Worm (Caenorhabditis elegans) whole organism, late embryonic: ENCODE measurements around the gene lido-11.

Source experiments
- C08G9.2 ChIP-seq: sonication (generic microtip); optimal IDR thresholded peaks from 2 replicates; lab custom pipeline; 2016; ENCODE audit warnings: mild to moderate bottlenecking, missing genetic modification characterization, moderate library complexity, missing compliant biosample characterization
- K02D7.2 ChIP-seq: sonication (generic microtip); optimal IDR thresholded peaks from 2 replicates; lab custom pipeline; 2017; ENCODE audit warnings: mild to moderate bottlenecking, missing genetic modification characterization, missing compliant biosample characterization
- T23F11.4 ChIP-seq: fragments of 200-800 bp; sonication (Bioruptor generic); optimal IDR thresholded peaks from 2 replicates; lab custom pipeline; 2018; ENCODE audit warnings: mild to moderate bottlenecking, missing genetic modification characterization, missing compliant biosample characterization
- Y22D7AL.16 ChIP-seq: sonication (generic microtip); optimal IDR thresholded peaks from 2 replicates; lab custom pipeline; 2016; ENCODE audit warnings: missing genetic modification characterization, missing compliant biosample characterization
- ceh-14 ChIP-seq: sonication (generic microtip); optimal IDR thresholded peaks from 2 replicates; lab custom pipeline; 2016; ENCODE audit warnings: missing genotype, missing genetic modification characterization, missing compliant biosample characterization
- ceh-19 ChIP-seq: fragments of 200-800 bp; sonication (Bioruptor generic); optimal IDR thresholded peaks from 2 replicates; lab custom pipeline; 2018; ENCODE audit warnings: mild to moderate bottlenecking, missing genetic modification characterization, missing compliant biosample characterization
- ceh-2 ChIP-seq: sonication (generic microtip); optimal IDR thresholded peaks from 2 replicates; lab custom pipeline; 2016; ENCODE audit warnings: missing genotype, missing genetic modification characterization, missing compliant biosample characterization
- ceh-22 ChIP-seq: sonication (generic microtip); optimal IDR thresholded peaks from 2 replicates; lab custom pipeline; 2017; ENCODE audit warnings: missing biosample characterization, missing genetic modification characterization
- ceh-24 ChIP-seq: sonication (generic microtip); optimal IDR thresholded peaks from 2 replicates; lab custom pipeline; 2016; ENCODE audit warnings: mild to moderate bottlenecking, missing genetic modification characterization, missing compliant biosample characterization
- ceh-30 ChIP-seq: fragments of 150-350 bp; optimal IDR thresholded peaks from 2 replicates; lab custom pipeline; 2014; ENCODE audit warnings: missing biosample characterization, missing genetic modification characterization
- ceh-31 ChIP-seq: sonication (generic microtip); optimal IDR thresholded peaks from 2 replicates; lab custom pipeline; 2016; ENCODE audit warnings: missing genetic modification characterization, missing compliant biosample characterization
- ceh-34 ChIP-seq: sonication (generic microtip); optimal IDR thresholded peaks from 2 replicates; lab custom pipeline; 2016; ENCODE audit warnings: mild to moderate bottlenecking, missing genetic modification characterization, missing compliant biosample characterization
- ceh-45 ChIP-seq: fragments of 200-800 bp; sonication (Bioruptor generic); IDR thresholded peaks from 2 replicates; pipeline ENCODE4 v1.3.6; 2022; ENCODE audit warnings: missing genetic modification reagents, missing genetic modification characterization, missing compliant biosample characterization
- ceh-48 ChIP-seq: sonication (generic microtip); optimal IDR thresholded peaks from 2 replicates; lab custom pipeline; 2016; ENCODE audit warnings: missing genetic modification characterization, inconsistent platforms, missing compliant biosample characterization
- ceh-9 ChIP-seq: sonication (generic microtip); optimal IDR thresholded peaks from 2 replicates; lab custom pipeline; 2016; ENCODE audit warnings: mild to moderate bottlenecking, missing genetic modification characterization, inconsistent platforms, missing compliant biosample characterization
- che-1 ChIP-seq: sonication (generic microtip); optimal IDR thresholded peaks from 2 replicates; lab custom pipeline; 2016; ENCODE audit warnings: mild to moderate bottlenecking, missing genetic modification characterization, missing compliant biosample characterization
- dmd-4 ChIP-seq: sonication (generic microtip); optimal IDR thresholded peaks from 2 replicates; lab custom pipeline; 2016; ENCODE audit warnings: borderline replicate concordance, missing genetic modification characterization, missing compliant biosample characterization
- dve-1 ChIP-seq: sonication (generic microtip); optimal IDR thresholded peaks from 2 replicates; lab custom pipeline; 2017; ENCODE audit warnings: antibody characterized with exemption, mild to moderate bottlenecking, missing genetic modification characterization, missing compliant biosample characterization
- elt-2 ChIP-seq: sonication (generic microtip); optimal IDR thresholded peaks from 2 replicates; lab custom pipeline; 2016; ENCODE audit warnings: missing genetic modification reagents, missing genetic modification characterization, missing compliant biosample characterization
- elt-4 ChIP-seq: sonication (generic microtip); optimal IDR thresholded peaks from 2 replicates; lab custom pipeline; 2016; ENCODE audit warnings: missing genetic modification characterization, missing compliant biosample characterization
- ets-4 ChIP-seq: sonication (generic microtip); optimal IDR thresholded peaks from 2 replicates; lab custom pipeline; 2016; ENCODE audit warnings: missing genetic modification characterization, missing compliant biosample characterization
- fax-1 ChIP-seq: sonication (generic microtip); optimal IDR thresholded peaks from 2 replicates; lab custom pipeline; 2016; ENCODE audit warnings: missing genotype, missing genetic modification characterization, missing compliant biosample characterization
- fkh-10 ChIP-seq: fragments of 150-350 bp; optimal IDR thresholded peaks from 2 replicates; lab custom pipeline; 2014; ENCODE audit warnings: missing biosample characterization, missing genetic modification reagents, missing genetic modification characterization
- fkh-6 ChIP-seq: sonication (generic microtip); optimal IDR thresholded peaks from 2 replicates; lab custom pipeline; 2016; ENCODE audit warnings: missing genetic modification characterization, missing compliant biosample characterization
- hlh-13 ChIP-seq: fragments of 200-800 bp; sonication (Bioruptor generic); optimal IDR thresholded peaks from 2 replicates; lab custom pipeline; 2018; ENCODE audit warnings: mild to moderate bottlenecking, missing genetic modification characterization, missing compliant biosample characterization
- hlh-15 ChIP-seq: sonication (generic microtip); optimal IDR thresholded peaks from 2 replicates; lab custom pipeline; 2016; ENCODE audit warnings: missing genetic modification characterization, missing compliant biosample characterization
- hlh-30 ChIP-seq: sonication (generic microtip); optimal IDR thresholded peaks from 2 replicates; lab custom pipeline; 2017; ENCODE audit warnings: antibody characterized with exemption, missing genetic modification characterization, missing compliant biosample characterization; ENCODE audit not compliant: insufficient read depth
- madf-2 ChIP-seq: sonication (generic microtip); optimal IDR thresholded peaks from 2 replicates; lab custom pipeline; 2017; ENCODE audit warnings: missing genetic modification characterization, missing compliant biosample characterization
- nhr-11 ChIP-seq: fragments of 150-350 bp; optimal IDR thresholded peaks from 2 replicates; lab custom pipeline; 2014; ENCODE audit warnings: missing biosample characterization, missing genetic modification characterization
- nhr-232 ChIP-seq: sonication (generic microtip); optimal IDR thresholded peaks from 2 replicates; lab custom pipeline; 2016; ENCODE audit warnings: missing genetic modification characterization, missing compliant biosample characterization
- npax-4 ChIP-seq: sonication (generic microtip); optimal IDR thresholded peaks from 2 replicates; lab custom pipeline; 2016; ENCODE audit warnings: missing genetic modification characterization, missing compliant biosample characterization
- pag-3 ChIP-seq: sonication (generic microtip); optimal IDR thresholded peaks from 2 replicates; lab custom pipeline; 2016; ENCODE audit warnings: missing compliant biosample characterization, missing genetic modification characterization, borderline replicate concordance
- pax-1 ChIP-seq: fragments of 150-350 bp; optimal IDR thresholded peaks from 2 replicates; lab custom pipeline; 2014; ENCODE audit warnings: missing biosample characterization, missing genetic modification characterization
- pha-4 ChIP-seq: fragments of 150-350 bp; optimal IDR thresholded peaks from 2 replicates; lab custom pipeline; 2018; ENCODE audit warnings: missing biosample characterization, missing genetic modification reagents, missing genetic modification characterization
- pqm-1 ChIP-seq: sonication (generic microtip); optimal IDR thresholded peaks from 2 replicates; lab custom pipeline; 2016; ENCODE audit warnings: missing genetic modification characterization, missing compliant biosample characterization
- pros-1 ChIP-seq: fragments of 150-350 bp; optimal IDR thresholded peaks from 2 replicates; lab custom pipeline; 2014; ENCODE audit warnings: missing biosample characterization, missing genetic modification reagents, missing genetic modification characterization
- ref-2 ChIP-seq: sonication (generic microtip); optimal IDR thresholded peaks from 2 replicates; lab custom pipeline; 2016; ENCODE audit warnings: missing genetic modification characterization, missing compliant biosample characterization
- rnt-1 ChIP-seq: sonication (generic microtip); optimal IDR thresholded peaks from 2 replicates; lab custom pipeline; 2016; ENCODE audit warnings: missing genetic modification characterization, missing compliant biosample characterization
- sdc-2 ChIP-seq: sonication (generic microtip); optimal IDR thresholded peaks from 2 replicates; lab custom pipeline; 2016; ENCODE audit warnings: missing genotype, missing genetic modification characterization, missing compliant biosample characterization
- sox-2 ChIP-seq: fragments of 200-800 bp; sonication (Bioruptor generic); IDR thresholded peaks from 2 replicates; pipeline ENCODE4 v1.3.6; 2022; ENCODE audit warnings: missing genetic modification reagents, missing genetic modification characterization, missing compliant biosample characterization
- sox-4 ChIP-seq: sonication (generic microtip); optimal IDR thresholded peaks from 2 replicates; lab custom pipeline; 2017; ENCODE audit warnings: mild to moderate bottlenecking, missing genetic modification characterization, inconsistent platforms, missing compliant biosample characterization
- syd-9 ChIP-seq: sonication (generic microtip); optimal IDR thresholded peaks from 2 replicates; lab custom pipeline; 2016; ENCODE audit warnings: mild to moderate bottlenecking, missing genetic modification characterization, moderate library complexity, missing compliant biosample characterization
- tbx-2 ChIP-seq: sonication (generic microtip); optimal IDR thresholded peaks from 2 replicates; lab custom pipeline; 2016; ENCODE audit warnings: missing genetic modification characterization, missing compliant biosample characterization
- tbx-7 ChIP-seq: sonication (generic microtip); optimal IDR thresholded peaks from 2 replicates; lab custom pipeline; 2016; ENCODE audit warnings: missing genotype, missing genetic modification characterization, missing compliant biosample characterization
- ttx-3 ChIP-seq: sonication (generic microtip); optimal IDR thresholded peaks from 2 replicates; lab custom pipeline; 2016; ENCODE audit warnings: missing genetic modification reagents, missing genetic modification characterization, missing compliant biosample characterization
- unc-3 ChIP-seq, 2 experiments: fragments of 200-800 bp in 1 of 2; sonication (Bioruptor generic) in 1 of 2; sonication (generic microtip) in 1 of 2; conservative IDR thresholded peaks in 1 of 2; optimal IDR thresholded peaks in 1 of 2; 2 replicates each; pipeline versions ENCODE4 v1.3.6 to Lab custom; 2016 to 2022; ENCODE audit warnings: missing compliant biosample characterization in 2 of 2, missing genetic modification characterization in 2 of 2, missing genetic modification reagents in 1 of 2
- unc-42 ChIP-seq: sonication (generic microtip); optimal IDR thresholded peaks from 2 replicates; lab custom pipeline; 2016; ENCODE audit warnings: missing genotype, missing genetic modification characterization, missing compliant biosample characterization
- zip-5 ChIP-seq: sonication (generic microtip); optimal IDR thresholded peaks from 2 replicates; lab custom pipeline; 2016; ENCODE audit warnings: missing genetic modification characterization, missing compliant biosample characterization

lido-11 gene

ce11 chrII:2990089-2990488, 13.7 kb upstream of the lido-11 start:
- TF ChIP-seq dve-1 (peak; percentile 92), madf-2 (tag; lab: Kevin White, UChicago) (no peak)

- TF ChIP-seq ceh-45 (GFP tag; lab: Robert Waterston, UW) (no peak), ceh-9 (tag; lab: Kevin White, UChicago) (no peak), K02D7.2 (tag; lab: Kevin White, UChicago) (no peak), ceh-24 (tag; lab: Kevin White, UChicago) (no peak), unc-42 (tag; lab: Kevin White, UChicago) (no peak), ceh-30 (tag; lab: Kevin White, UChicago) (no peak), unc-3 (GFP tag; conservative IDR thresholded peaks at IDR 0.05; lab: Robert Waterston, UW) (no peak), unc-3 (tag; optimal IDR thresholded peaks at IDR 0.05; lab: Kevin White, UChicago) (no peak), pqm-1 (tag; lab: Kevin White, UChicago) (no peak), sox-4 (tag; lab: Kevin White, UChicago) (no peak), T23F11.4 (GFP tag; lab: Kevin White, UChicago) (no peak), npax-4 (tag; lab: Kevin White, UChicago) (no peak), fkh-6 (tag; lab: Kevin White, UChicago) (no peak), dve-1 (no peak), ttx-3 (no peak), pros-1 (no peak), ceh-14 (no peak), che-1 (tag; lab: Kevin White, UChicago) (no peak), hlh-15 (tag; lab: Kevin White, UChicago) (no peak), tbx-7 (peak; percentile 50), ceh-22 (no peak), fax-1 (tag; lab: Kevin White, UChicago) (peak; percentile 13), syd-9 (no peak), nhr-11 (tag; lab: Kevin White, UChicago) (no peak), sox-2 (GFP tag; lab: Robert Waterston, UW) (no peak), hlh-30 (tag; lab: Kevin White, UChicago) (no peak), madf-2 (tag; lab: Kevin White, UChicago) (no peak), fkh-10 (GFP tag; lab: Kevin White, UChicago) (no peak), ceh-34 (tag; lab: Kevin White, UChicago) (no peak), elt-4 (no peak), rnt-1 (tag; lab: Kevin White, UChicago) (no peak), ceh-48 (tag; lab: Kevin White, UChicago) (no peak), dmd-4 (tag; lab: Kevin White, UChicago) (no peak), ref-2 (tag; lab: Kevin White, UChicago) (peak; percentile 35), pag-3 (tag; lab: Kevin White, UChicago) (no peak), nhr-232 (tag; lab: Kevin White, UChicago) (no peak), Y22D7AL.16 (tag; lab: Kevin White, UChicago) (no peak), C08G9.2 (peak; percentile 58), ets-4 (tag; lab: Kevin White, UChicago) (peak; percentile 2), pax-1 (no peak), pha-4 (tag; lab: Kevin White, UChicago) (no peak), hlh-13 (GFP tag; lab: Kevin White, UChicago) (no peak), sdc-2 (tag; lab: Kevin White, UChicago) (no peak), zip-5 (tag; lab: Kevin White, UChicago) (peak; percentile 4), tbx-2 (tag; lab: Kevin White, UChicago) (peak; percentile 49), ceh-19 (GFP tag; lab: Kevin White, UChicago) (no peak), elt-2 (tag; lab: Kevin White, UChicago) (peak; percentile 18), ceh-2 (tag; lab: Kevin White, UChicago) (peak; percentile 42), ceh-31 (tag; lab: Kevin White, UChicago) (peak; percentile 49)
Measured at ce11 chrII:2991555-2992083, 12.1 kb upstream of the lido-11 start, which contains the start of gene K08A2.2. Gene K08A2.2, plus strand, starts transcription at chrII:2991605.
